Fruit fly (Drosophila melanogaster) whole organism, embryonic: ENCODE results near the gene CG11562.
A peak's percentile ranks its signal among the peaks of the same experiment; 100 is the strongest.

ENCODE experiments used
- Aef1 ChIP-seq: fragments of 200-800 bp; sonication (Bioruptor generic); IDR thresholded peaks from 3 replicates; pipeline ENCODE4 v1.3.6; 2022; ENCODE audit warnings: missing biosample characterization, missing genetic modification characterization
- Bdp1 ChIP-seq: fragments of 200-800 bp; sonication (Bioruptor generic); optimal IDR thresholded peaks from 3 replicates; lab custom pipeline; 2016; ENCODE audit warnings: missing biosample characterization, missing genetic modification characterization
- CG10431 ChIP-seq: fragments of 200-800 bp; sonication (Bioruptor generic); optimal IDR thresholded peaks from 3 replicates; lab custom pipeline; 2018; ENCODE audit warnings: missing biosample characterization, mild to moderate bottlenecking, missing genetic modification characterization
- CG10979 ChIP-seq: fragments of 200-800 bp; sonication (Bioruptor generic); optimal IDR thresholded peaks from 2 replicates; lab custom pipeline; 2018; ENCODE audit warnings: missing biosample characterization, mild to moderate bottlenecking, missing genetic modification characterization, moderate library complexity
- CG11456 ChIP-seq: fragments of 200-800 bp; sonication (Bioruptor generic); IDR thresholded peaks from 3 replicates; pipeline ENCODE4 v1.3.6; 2022; ENCODE audit warnings: missing biosample characterization, missing genetic modification characterization
- CG13424 ChIP-seq: fragments of 200-800 bp; sonication (Bioruptor generic); optimal IDR thresholded peaks from 2 replicates; lab custom pipeline; 2019; ENCODE audit warnings: missing biosample characterization, mild to moderate bottlenecking, missing genetic modification characterization, moderate library complexity
- CG13894 ChIP-seq: fragments of 200-800 bp; sonication (Bioruptor generic); optimal IDR thresholded peaks from 3 replicates; lab custom pipeline; 2018; ENCODE audit warnings: missing biosample characterization, mild to moderate bottlenecking, missing genetic modification characterization, moderate library complexity
- CG15601 ChIP-seq: fragments of 200-800 bp; sonication (Bioruptor generic); optimal IDR thresholded peaks from 3 replicates; lab custom pipeline; 2019; ENCODE audit warnings: missing biosample characterization, mild to moderate bottlenecking, missing genetic modification characterization, moderate library complexity
- CG1603 ChIP-seq: fragments of 200-800 bp; sonication (Bioruptor generic); optimal IDR thresholded peaks from 2 replicates; lab custom pipeline; 2019; ENCODE audit warnings: missing biosample characterization, mild to moderate bottlenecking, missing genetic modification characterization, moderate library complexity
- CG17612 ChIP-seq: fragments of 200-800 bp; sonication (Bioruptor generic); IDR thresholded peaks from 2 replicates; pipeline ENCODE4 v1.3.6; 2022; ENCODE audit warnings: missing biosample characterization, missing genetic modification characterization
- CG17912 ChIP-seq: fragments of 200-800 bp; sonication (Bioruptor generic); optimal IDR thresholded peaks from 2 replicates; lab custom pipeline; 2018; ENCODE audit warnings: missing biosample characterization, mild to moderate bottlenecking, missing genetic modification characterization
- CG1832 ChIP-seq: fragments of 200-800 bp; sonication (Bioruptor generic); optimal IDR thresholded peaks from 2 replicates; lab custom pipeline; 2017; ENCODE audit warnings: missing biosample characterization, mild to moderate bottlenecking, missing genetic modification characterization, inconsistent platforms
- CG2712 ChIP-seq: fragments of 200-800 bp; optimal IDR thresholded peaks from 3 replicates; lab custom pipeline; 2019; ENCODE audit warnings: missing biosample characterization, mild to moderate bottlenecking, missing genetic modification characterization, moderate library complexity
- CG31224 ChIP-seq: fragments of 200-800 bp; sonication (Bioruptor generic); IDR thresholded peaks from 2 replicates; pipeline ENCODE4 v1.3.6; 2022; ENCODE audit warnings: missing biosample characterization, missing genetic modification characterization
- CG31441 ChIP-seq: fragments of 200-800 bp; sonication (Bioruptor generic); IDR thresholded peaks from 2 replicates; pipeline ENCODE4 v1.3.6; 2022; ENCODE audit warnings: missing biosample characterization, missing genetic modification characterization
- CG33213 ChIP-seq: fragments of 200-800 bp; sonication (Bioruptor generic); optimal IDR thresholded peaks from 3 replicates; lab custom pipeline; 2016; ENCODE audit warnings: missing biosample characterization, missing genetic modification characterization
- CG5180 ChIP-seq: fragments of 200-800 bp; sonication (Bioruptor generic); optimal IDR thresholded peaks from 3 replicates; lab custom pipeline; 2017; ENCODE audit warnings: missing biosample characterization, missing genetic modification characterization, mild to moderate bottlenecking, moderate library complexity, missing genetic modification reagents
- Doc3 ChIP-seq: fragments of 200-800 bp; sonication (Bioruptor generic); IDR thresholded peaks from 3 replicates; pipeline ENCODE4 v1.3.6; 2022; ENCODE audit warnings: missing biosample characterization, missing genetic modification characterization; ENCODE audit not compliant: partially characterized antibody
- Ets97D ChIP-seq: fragments of 200-800 bp; sonication (Bioruptor generic); optimal IDR thresholded peaks from 3 replicates; lab custom pipeline; 2016; ENCODE audit warnings: missing biosample characterization, missing genetic modification characterization
- Fer1 ChIP-seq: fragments of 200-800 bp; sonication (Bioruptor generic); optimal IDR thresholded peaks from 2 replicates; lab custom pipeline; 2017; ENCODE audit warnings: missing biosample characterization, mild to moderate bottlenecking, missing genetic modification characterization
- Fer3 ChIP-seq: fragments of 200-800 bp; sonication (Bioruptor generic); optimal IDR thresholded peaks from 2 replicates; lab custom pipeline; 2018; ENCODE audit warnings: missing biosample characterization, mild to moderate bottlenecking, missing genetic modification characterization, moderate library complexity
- GATAe ChIP-seq: fragments of 200-800 bp; sonication (Bioruptor generic); conservative IDR thresholded peaks from 2 replicates; pipeline ENCODE4 v1.3.6; 2022; ENCODE audit warnings: missing biosample characterization, missing genetic modification characterization
- Gug ChIP-seq: fragments of 200-800 bp; sonication (Bioruptor generic); IDR thresholded peaks from 4 replicates; pipeline ENCODE4 v1.3.6; 2022; ENCODE audit warnings: missing biosample characterization, missing genetic modification characterization
- HLH3B ChIP-seq: fragments of 200-800 bp; sonication (Bioruptor generic); IDR thresholded peaks from 2 replicates; pipeline ENCODE4 v1.3.6; 2022; ENCODE audit warnings: missing biosample characterization, missing genetic modification characterization
- HLH4C ChIP-seq: fragments of 200-800 bp; sonication (Bioruptor generic); IDR thresholded peaks from 3 replicates; pipeline ENCODE4 v1.3.6; 2022; ENCODE audit warnings: missing biosample characterization, missing genetic modification characterization; ENCODE audit not compliant: partially characterized antibody
- Hey ChIP-seq: fragments of 200-800 bp; sonication (Bioruptor generic); optimal IDR thresholded peaks from 3 replicates; lab custom pipeline; 2018; ENCODE audit warnings: missing biosample characterization, mild to moderate bottlenecking, missing genetic modification characterization
- Hsf ChIP-seq: fragments of 200-800 bp; sonication (Bioruptor generic); optimal IDR thresholded peaks from 3 replicates; lab custom pipeline; 2016; ENCODE audit warnings: missing biosample characterization, missing genetic modification characterization
- Nf-YC ChIP-seq: fragments of 200-800 bp; optimal IDR thresholded peaks from 3 replicates; lab custom pipeline; 2019; ENCODE audit warnings: missing biosample characterization, mild to moderate bottlenecking, missing genetic modification characterization, moderate library complexity
- Pdp1 ChIP-seq, 2 experiments: fragments of 200-800 bp; sonication (Bioruptor generic); optimal IDR thresholded peaks; 3 replicates each; lab custom pipeline; 2016; ENCODE audit warnings: missing biosample characterization in 2 of 2, missing genetic modification characterization in 2 of 2, mild to moderate bottlenecking in 1 of 2, moderate library complexity in 1 of 2
- Rfx ChIP-seq: fragments of 200-800 bp; sonication (Bioruptor generic); IDR thresholded peaks from 2 replicates; pipeline ENCODE4 v1.3.6; 2022; ENCODE audit warnings: missing biosample characterization, missing genetic modification characterization
- Six4 ChIP-seq: fragments of 200-800 bp; sonication (Bioruptor generic); optimal IDR thresholded peaks from 2 replicates; lab custom pipeline; 2016; ENCODE audit warnings: missing biosample characterization, missing genetic modification characterization
- Ssrp ChIP-seq: fragments of 200-800 bp; sonication (Bioruptor generic); optimal IDR thresholded peaks from 2 replicates; lab custom pipeline; 2018; ENCODE audit warnings: missing biosample characterization, mild to moderate bottlenecking, missing genetic modification characterization, moderate library complexity
- amos ChIP-seq: fragments of 200-800 bp; sonication (Bioruptor generic); IDR thresholded peaks from 2 replicates; pipeline ENCODE4 v1.3.6; 2022; ENCODE audit warnings: missing biosample characterization, missing genetic modification characterization; ENCODE audit not compliant: partially characterized antibody
- ato ChIP-seq: fragments of 200-800 bp; sonication (Bioruptor generic); IDR thresholded peaks from 2 replicates; pipeline ENCODE4 v1.3.6; 2022; ENCODE audit warnings: missing biosample characterization, missing genetic modification characterization; ENCODE audit not compliant: partially characterized antibody
- btn ChIP-seq: fragments of 200-800 bp; sonication (Bioruptor generic); optimal IDR thresholded peaks from 2 replicates; lab custom pipeline; 2016; ENCODE audit warnings: missing biosample characterization, missing genetic modification characterization
- ems ChIP-seq: fragments of 200-800 bp; sonication (Bioruptor generic); optimal IDR thresholded peaks from 3 replicates; lab custom pipeline; 2016; ENCODE audit warnings: missing biosample characterization, missing genetic modification characterization
- esg ChIP-seq: fragments of 200-800 bp; sonication (Bioruptor generic); conservative IDR thresholded peaks from 2 replicates; pipeline ENCODE4 v1.3.6; 2022; ENCODE audit warnings: missing biosample characterization, missing genetic modification characterization
- grn ChIP-seq: fragments of 200-800 bp; sonication (Bioruptor generic); optimal IDR thresholded peaks from 3 replicates; lab custom pipeline; 2017; ENCODE audit warnings: missing biosample characterization, missing genetic modification characterization
- jing ChIP-seq: fragments of 200-800 bp; sonication (Bioruptor generic); optimal IDR thresholded peaks from 2 replicates; lab custom pipeline; 2018; ENCODE audit warnings: missing biosample characterization, mild to moderate bottlenecking, missing genetic modification characterization
- kah ChIP-seq: fragments of 200-800 bp; sonication (Bioruptor generic); optimal IDR thresholded peaks from 2 replicates; lab custom pipeline; 2018; ENCODE audit warnings: missing biosample characterization, mild to moderate bottlenecking, missing genetic modification characterization
- luna ChIP-seq: fragments of 200-800 bp; sonication (Bioruptor generic); optimal IDR thresholded peaks from 2 replicates; lab custom pipeline; 2016; ENCODE audit warnings: missing biosample characterization, missing genetic modification characterization
- maf-S ChIP-seq: fragments of 200-800 bp; sonication (Bioruptor generic); optimal IDR thresholded peaks from 2 replicates; lab custom pipeline; 2016; ENCODE audit warnings: missing biosample characterization, missing genetic modification characterization
- odd ChIP-seq: fragments of 200-800 bp; sonication (Bioruptor generic); optimal IDR thresholded peaks from 2 replicates; lab custom pipeline; 2017; ENCODE audit warnings: missing biosample characterization, mild to moderate bottlenecking, missing genetic modification characterization
- pan ChIP-seq, 4 experiments: fragments of >200 bp in 3 of 4; fragments of 200-800 bp in 1 of 4; sonication (Bioruptor generic) in 1 of 4; optimal IDR thresholded peaks in 3 of 4; IDR thresholded peaks in 1 of 4; 2 replicates each; pipeline versions ENCODE4 v1.3.6 to Lab custom; 2017 to 2022; ENCODE audit warnings: missing biosample characterization in 2 of 4, missing genetic modification characterization in 2 of 4, mixed read lengths in 1 of 4
- pho ChIP-seq: fragments of 200-800 bp; sonication (Bioruptor generic); optimal IDR thresholded peaks from 2 replicates; lab custom pipeline; 2016; ENCODE audit warnings: missing biosample characterization, missing genetic modification characterization
- sc ChIP-seq, 3 experiments: fragments of >200 bp in 2 of 3; fragments of 200-800 bp in 1 of 3; sonication (Bioruptor generic) in 1 of 3; optimal IDR thresholded peaks; 2 replicates in 2 of 3; 3 replicates in 1 of 3; lab custom pipeline; 2017; ENCODE audit warnings: mild to moderate bottlenecking in 1 of 3, missing biosample characterization in 1 of 3, missing genetic modification characterization in 1 of 3, missing genetic modification reagents in 1 of 3
- sqz ChIP-seq: fragments of 200-800 bp; sonication (Bioruptor generic); optimal IDR thresholded peaks from 3 replicates; lab custom pipeline; 2018; ENCODE audit warnings: missing biosample characterization, mild to moderate bottlenecking, missing genetic modification characterization
- ssp ChIP-seq: fragments of 200-800 bp; sonication (Bioruptor generic); IDR thresholded peaks from 2 replicates; pipeline ENCODE4 v1.3.6; 2022; ENCODE audit warnings: missing biosample characterization, missing genetic modification characterization
- vvl ChIP-seq: fragments of 200-800 bp; sonication (Bioruptor generic); IDR thresholded peaks from 2 replicates; pipeline ENCODE4 v1.3.6; 2022; ENCODE audit warnings: missing biosample characterization, missing genetic modification characterization
- zfh2 ChIP-seq: fragments of 200-800 bp; sonication (Bioruptor generic); optimal IDR thresholded peaks from 2 replicates; lab custom pipeline; 2016; ENCODE audit warnings: missing biosample characterization, missing genetic modification characterization

The CG11562 gene

dm6 chr2L:252174-252573 lies 40.0 kb upstream of the CG11562 start, which contains the start of gene Rpp30 (continued):
- no peak for TF ChIP-seq Doc3
- TF ChIP-seq CG5180 (GFP tag; lab: Kevin White, UChicago) = no peak
- no peak; the same call in 1 of the 2 replicates for TF ChIP-seq HLH3B (GFP tag; lab: Robert Waterston, UW)
- TF ChIP-seq sc (optimal IDR thresholded peaks at IDR 0.05; lab: Kevin White, UChicago) = no peak
- no peak for TF ChIP-seq sc (GFP tag; optimal IDR thresholded peaks at IDR 0.05; lab: Kevin White, UChicago)
- TF ChIP-seq HLH4C (GFP tag; lab: Robert Waterston, UW) = 0 out of 3 replicates have a peak, but pooled peaks have one; percentile 28
- peak; percentile 10 for TF ChIP-seq CG33213 (GFP tag; lab: Kevin White, UChicago)
- no peak for TF ChIP-seq Gug (GFP tag; lab: Robert Waterston, UW)
- TF ChIP-seq CG10979 = no peak
- TF ChIP-seq Hey (tag; lab: Kevin White, UChicago) = no peak
- no peak for TF ChIP-seq btn
- no peak for TF ChIP-seq CG17612 (GFP tag; lab: Robert Waterston, UW)
- TF ChIP-seq CG10431 (GFP tag; lab: Kevin White, UChicago) = no peak
- TF ChIP-seq Ets97D (GFP tag; lab: Kevin White, UChicago) = peak; percentile 67
- no peak for TF ChIP-seq Six4 (GFP tag; lab: Kevin White, UChicago)
- 0 out of 2 replicates have a peak, but pooled peaks have one; percentile 20 for TF ChIP-seq ato (GFP tag; lab: Robert Waterston, UW)
- no peak for TF ChIP-seq Hsf (GFP tag; lab: Kevin White, UChicago)
- TF ChIP-seq CG15601 (tag; lab: Kevin White, UChicago) = peak; percentile 53
- no peak for TF ChIP-seq CG13894 (tag; lab: Kevin White, UChicago)
- TF ChIP-seq Bdp1 (GFP tag; lab: Kevin White, UChicago) = no peak
- TF ChIP-seq Pdp1 (GFP tag; optimal IDR thresholded peaks at IDR 0.05; lab: Kevin White, UChicago) = peak in 1 of 2 experiments; percentile 9
- TF ChIP-seq CG2712 (tag; lab: Kevin White, UChicago) = no peak
- TF ChIP-seq Fer1 (GFP tag; lab: Kevin White, UChicago) = peak; percentile 21
- TF ChIP-seq CG1603 (tag; lab: Kevin White, UChicago) = peak; percentile 1
- TF ChIP-seq maf-S (GFP tag; lab: Kevin White, UChicago) = no peak
- TF ChIP-seq odd (GFP tag; lab: Kevin White, UChicago) = no peak
- TF ChIP-seq amos (GFP tag; lab: Robert Waterston, UW) = peak; percentile 27; the same call in 1 of the 2 replicates
- TF ChIP-seq esg (GFP tag; lab: Robert Waterston, UW) = no peak
- peak; percentile 97 for TF ChIP-seq sqz (GFP tag; lab: Kevin White, UChicago)
- TF ChIP-seq pho = no peak
- TF ChIP-seq grn (GFP tag; lab: Kevin White, UChicago) = no peak
- no peak for TF ChIP-seq vvl (GFP tag; lab: Robert Waterston, UW)
- no peak for TF ChIP-seq luna (GFP tag; lab: Kevin White, UChicago)
- no peak for TF ChIP-seq Rfx (GFP tag; lab: Robert Waterston, UW)
- TF ChIP-seq CG31224 (GFP tag; lab: Robert Waterston, UW) = no peak
- TF ChIP-seq jing = no peak
- no peak for TF ChIP-seq kah (GFP tag; lab: Kevin White, UChicago)
- TF ChIP-seq Aef1 (GFP tag; lab: Robert Waterston, UW) = no peak
- no peak for TF ChIP-seq Ssrp (tag; lab: Kevin White, UChicago)
- TF ChIP-seq zfh2 (GFP tag; lab: Kevin White, UChicago) = no peak
- no peak for TF ChIP-seq Nf-YC
- TF ChIP-seq CG13424 = no peak
- no peak for TF ChIP-seq pan (optimal IDR thresholded peaks at IDR 0.05; lab: Kevin White, UChicago)
- TF ChIP-seq pan (GFP tag; optimal IDR thresholded peaks at IDR 0.05 in 1 of 2, IDR thresholded peaks at IDR 0.05 in 1 of 2) = no peak
- TF ChIP-seq CG1832 (GFP tag; lab: Kevin White, UChicago) = no peak
- no peak for TF ChIP-seq CG17912 (GFP tag; lab: Kevin White, UChicago)
- no peak for TF ChIP-seq CG31441 (GFP tag; lab: Robert Waterston, UW)
- TF ChIP-seq Fer3 (tag; lab: Kevin White, UChicago) = no peak
- no peak for TF ChIP-seq CG11456
- no peak for TF ChIP-seq GATAe (GFP tag; lab: Robert Waterston, UW)
- no peak for TF ChIP-seq ems
- no peak for TF ChIP-seq ssp (GFP tag; lab: Robert Waterston, UW)
